Fruit fly (Drosophila melanogaster): Measurements from ENCODE around the gene Dim1.

dm6 chr2L:4452798-4453197 lies 49.7 kb downstream of the Dim1 start, which contains the start of gene CG15439:
- no peak for TF ChIP-seq h (optimal IDR thresholded peaks at IDR 0.05)
- no peak for TF ChIP-seq Myc (optimal IDR thresholded peaks at IDR 0.05)

Data from Kc167 (cell line).